Fruit fly (Drosophila melanogaster) whole organism: ENCODE results near the gene Naa20B.
"Not testable (repeated sequence)": the region's sequence is repeated elsewhere in the genome, so short reads cannot be mapped to it uniquely, and the experiment has no call there.

Experiments
- EcR ChIP-seq, 2 experiments: fragments of >200 bp; optimal IDR thresholded peaks; 2 replicates each; lab custom pipeline; 2017; ENCODE audit warnings: missing biosample characterization in 2 of 2, missing genetic modification characterization in 2 of 2, missing genetic modification reagents in 2 of 2
- psq ChIP-seq: fragments of >200 bp; optimal IDR thresholded peaks from 2 replicates; lab custom pipeline; 2017

DNA sequence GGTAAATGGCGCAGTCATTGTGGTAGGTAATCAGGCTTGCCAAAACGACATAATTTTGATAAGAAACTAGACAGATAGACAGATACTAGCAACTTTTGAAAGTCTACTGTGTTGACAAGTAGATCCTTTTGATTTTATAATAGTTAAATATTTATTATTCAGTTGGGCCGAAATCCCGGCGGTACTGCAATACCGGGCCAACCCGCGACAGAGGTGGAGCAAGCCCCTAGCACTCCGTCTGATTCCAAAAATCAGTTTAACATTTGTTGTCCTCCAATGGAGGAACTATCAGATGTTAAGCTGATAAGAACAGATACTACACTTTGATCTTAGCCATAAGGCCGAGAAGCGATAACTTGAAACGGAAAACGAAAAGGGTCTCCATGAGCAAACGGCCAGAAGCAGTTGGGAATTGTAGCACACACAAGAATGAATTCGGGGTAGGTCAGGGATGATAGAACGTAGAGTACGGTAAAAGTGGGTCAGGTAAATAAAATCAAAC, 45.5 kb upstream of the Naa20B start, which contains the start of gene CG15482:
- not testable (repeated sequence) for TF ChIP-seq psq (lab: Kevin White, UChicago); EcR (GFP tag; optimal IDR thresholded peaks at IDR 0.05; lab: Kevin White, UChicago)
